Worm (Caenorhabditis elegans) whole organism, L4 larva: ENCODE results near the gene spig-4.

Experiments
- D1046.2 ChIP-seq: fragments of 200-800 bp; sonication (Bioruptor generic); IDR thresholded peaks from 2 replicates; pipeline ENCODE4 v1.3.6; 2022; ENCODE audit warnings: missing genetic modification characterization, missing compliant biosample characterization
- F49E8.2 ChIP-seq: sonication (generic microtip); optimal IDR thresholded peaks from 2 replicates; lab custom pipeline; 2016; ENCODE audit warnings: missing compliant biosample characterization, mild to moderate bottlenecking, missing genetic modification characterization, borderline replicate concordance
- T20F7.1 ChIP-seq: fragments of 200-800 bp; sonication (Bioruptor generic); optimal IDR thresholded peaks from 2 replicates; lab custom pipeline; 2018; ENCODE audit warnings: mild to moderate bottlenecking, missing genetic modification characterization, missing compliant biosample characterization
- T26A8.4 ChIP-seq: fragments of 200-800 bp; sonication (Bioruptor generic); IDR thresholded peaks from 2 replicates; pipeline ENCODE4 v1.3.6; 2022; ENCODE audit warnings: missing genetic modification characterization, missing compliant biosample characterization
- Y48G9A.11 ChIP-seq: fragments of 200-800 bp; sonication (Bioruptor generic); IDR thresholded peaks from 2 replicates; pipeline ENCODE4 v1.3.6; 2022; ENCODE audit warnings: missing genetic modification reagents, missing genetic modification characterization, missing compliant biosample characterization
- Y5F2A.4 ChIP-seq: fragments of 200-800 bp; sonication (Bioruptor generic); optimal IDR thresholded peaks from 2 replicates; lab custom pipeline; 2018; ENCODE audit warnings: mild to moderate bottlenecking, missing genetic modification characterization, missing compliant biosample characterization
- aly-2 ChIP-seq: sonication (generic microtip); optimal IDR thresholded peaks from 2 replicates; lab custom pipeline; 2018; ENCODE audit warnings: missing biosample characterization, missing genetic modification characterization
- ama-1 ChIP-seq: fragments of 150-350 bp; optimal IDR thresholded peaks from 2 replicates; lab custom pipeline; 2014; ENCODE audit warnings: inconsistent platforms, mixed read lengths
- arid-1 ChIP-seq: fragments of 200-800 bp; sonication (Bioruptor generic); conservative IDR thresholded peaks from 2 replicates; pipeline ENCODE4 v1.3.6; 2022; ENCODE audit warnings: missing genetic modification reagents, missing genetic modification characterization, missing compliant biosample characterization
- attf-4 ChIP-seq: sonication (generic microtip); optimal IDR thresholded peaks from 3 replicates; lab custom pipeline; 2017; ENCODE audit warnings: missing biosample characterization, missing genetic modification characterization
- ceh-20 ChIP-seq: fragments of 200-800 bp; sonication (Bioruptor generic); IDR thresholded peaks from 2 replicates; pipeline ENCODE4 v1.3.6; 2022; ENCODE audit warnings: missing genetic modification reagents, missing genetic modification characterization, missing compliant biosample characterization
- ceh-28 ChIP-seq: fragments of 150-350 bp; optimal IDR thresholded peaks from 2 replicates; lab custom pipeline; 2014; ENCODE audit warnings: missing biosample characterization, missing genetic modification reagents, missing genetic modification characterization
- ceh-62 ChIP-seq: sonication (generic microtip); optimal IDR thresholded peaks from 2 replicates; lab custom pipeline; 2017; ENCODE audit warnings: missing biosample characterization, missing genetic modification characterization
- ces-1 ChIP-seq: fragments of 150-350 bp; sonication (generic microtip); optimal IDR thresholded peaks from 4 replicates; lab custom pipeline; 2014; ENCODE audit warnings: missing biosample characterization, missing genetic modification reagents, missing genetic modification characterization
- ctbp-1 ChIP-seq: fragments of 200-800 bp; sonication (Bioruptor generic); IDR thresholded peaks from 2 replicates; pipeline ENCODE4 v1.3.6; 2022; ENCODE audit warnings: missing genetic modification reagents, missing genetic modification characterization, missing compliant biosample characterization
- daf-12 ChIP-seq: fragments of 150-350 bp; optimal IDR thresholded peaks from 2 replicates; lab custom pipeline; 2014; ENCODE audit warnings: missing biosample characterization, missing genetic modification reagents, missing genetic modification characterization
- daf-16 ChIP-seq, 3 experiments: sonication (generic microtip); optimal IDR thresholded peaks; 2 replicates each; lab custom pipeline; 2016 to 2017; ENCODE audit warnings: missing genetic modification characterization in 3 of 3, missing genetic modification reagents in 3 of 3, mild to moderate bottlenecking in 2 of 3, missing compliant biosample characterization in 2 of 3, missing biosample characterization in 1 of 3, moderate library complexity in 1 of 3
- daf-19 ChIP-seq: fragments of 200-800 bp; sonication (Bioruptor generic); conservative IDR thresholded peaks from 2 replicates; pipeline ENCODE4 v1.3.6; 2022; ENCODE audit warnings: missing genetic modification characterization, missing compliant biosample characterization
- daf-8 ChIP-seq: fragments of 200-800 bp; sonication (Bioruptor generic); IDR thresholded peaks from 2 replicates; pipeline ENCODE4 v1.3.6; 2022; ENCODE audit warnings: missing genetic modification characterization, missing compliant biosample characterization
- egl-27 ChIP-seq: sonication (generic microtip); optimal IDR thresholded peaks from 3 replicates; lab custom pipeline; 2017; ENCODE audit warnings: missing biosample characterization, missing genetic modification reagents, missing genetic modification characterization
- egl-43 ChIP-seq: fragments of 200-800 bp; sonication (Bioruptor generic); IDR thresholded peaks from 2 replicates; pipeline ENCODE4 v1.3.6; 2022; ENCODE audit warnings: missing genetic modification reagents, missing genetic modification characterization, missing compliant biosample characterization
- fos-1 ChIP-seq: fragments of 150-350 bp; optimal IDR thresholded peaks from 2 replicates; lab custom pipeline; 2014; ENCODE audit warnings: missing biosample characterization, missing genetic modification characterization
- lim-7 ChIP-seq: fragments of 200-800 bp; sonication (Bioruptor generic); IDR thresholded peaks from 2 replicates; pipeline ENCODE4 v1.3.6; 2022; ENCODE audit warnings: missing genetic modification characterization, missing compliant biosample characterization
- lin-1 ChIP-seq: fragments of 200-800 bp; sonication (Bioruptor generic); IDR thresholded peaks from 2 replicates; pipeline ENCODE4 v1.3.6; 2022; ENCODE audit warnings: missing genetic modification reagents, missing genetic modification characterization, missing compliant biosample characterization
- lin-13 ChIP-seq: fragments of 150-350 bp; optimal IDR thresholded peaks from 2 replicates; lab custom pipeline; 2014; ENCODE audit warnings: missing biosample characterization, missing genetic modification reagents, missing genetic modification characterization
- lin-29 ChIP-seq: fragments of 200-800 bp; sonication (Bioruptor generic); IDR thresholded peaks from 2 replicates; pipeline ENCODE4 v1.3.6; 2022; ENCODE audit warnings: missing genetic modification reagents, missing genetic modification characterization, missing compliant biosample characterization
- lin-38 ChIP-seq: fragments of 200-800 bp; sonication (Bioruptor generic); IDR thresholded peaks from 2 replicates; pipeline ENCODE4 v1.3.6; 2022; ENCODE audit warnings: missing genetic modification reagents, missing genetic modification characterization, missing compliant biosample characterization
- mep-1 ChIP-seq: fragments of 150-350 bp; sonication (generic microtip); optimal IDR thresholded peaks from 3 replicates; lab custom pipeline; 2014; ENCODE audit warnings: missing biosample characterization, missing genetic modification characterization
- mxl-3 ChIP-seq: fragments of 200-800 bp; sonication (Bioruptor generic); optimal IDR thresholded peaks from 2 replicates; lab custom pipeline; 2018; ENCODE audit warnings: mild to moderate bottlenecking, missing genetic modification characterization, missing compliant biosample characterization
- nhr-111 ChIP-seq: fragments of 200-800 bp; sonication (Bioruptor generic); optimal IDR thresholded peaks from 2 replicates; lab custom pipeline; 2018; ENCODE audit warnings: mild to moderate bottlenecking, missing genetic modification characterization, missing compliant biosample characterization
- nhr-28 ChIP-seq: fragments of 150-350 bp; optimal IDR thresholded peaks from 2 replicates; lab custom pipeline; 2014; ENCODE audit warnings: missing biosample characterization, missing genetic modification characterization
- nhr-41 ChIP-seq: fragments of 200-800 bp; sonication (Bioruptor generic); IDR thresholded peaks from 2 replicates; pipeline ENCODE4 v1.3.6; 2022; ENCODE audit warnings: missing genetic modification reagents, missing genetic modification characterization, missing compliant biosample characterization
- nhr-48 ChIP-seq: sonication (generic microtip); optimal IDR thresholded peaks from 2 replicates; lab custom pipeline; 2016; ENCODE audit warnings: mild to moderate bottlenecking, missing genetic modification characterization, missing compliant biosample characterization
- nhr-6 ChIP-seq: fragments of 150-350 bp; optimal IDR thresholded peaks from 2 replicates; lab custom pipeline; 2014; ENCODE audit warnings: missing biosample characterization, missing genetic modification characterization
- nhr-77 ChIP-seq: fragments of 150-350 bp; optimal IDR thresholded peaks from 2 replicates; lab custom pipeline; 2014; ENCODE audit warnings: missing biosample characterization, missing genetic modification characterization
- pqm-1 ChIP-seq: sonication (generic microtip); optimal IDR thresholded peaks from 2 replicates; lab custom pipeline; 2017; ENCODE audit warnings: missing biosample characterization, missing genetic modification characterization
- rbr-2 ChIP-seq: sonication (generic microtip); optimal IDR thresholded peaks from 2 replicates; lab custom pipeline; 2016; ENCODE audit warnings: missing genotype, missing genetic modification characterization, missing compliant biosample characterization
- sdz-12 ChIP-seq: fragments of 200-800 bp; sonication (Bioruptor generic); optimal IDR thresholded peaks from 2 replicates; lab custom pipeline; 2018; ENCODE audit warnings: mild to moderate bottlenecking, missing genetic modification characterization, missing compliant biosample characterization
- snpc-1.2 ChIP-seq: fragments of 200-800 bp; sonication (Bioruptor generic); IDR thresholded peaks from 2 replicates; pipeline ENCODE4 v1.3.6; 2022; ENCODE audit warnings: missing genetic modification reagents, missing genetic modification characterization, missing compliant biosample characterization
- snpc-4 ChIP-seq: fragments of 150-350 bp; optimal IDR thresholded peaks from 2 replicates; lab custom pipeline; 2014; ENCODE audit warnings: missing biosample characterization, missing genetic modification characterization
- unc-130 ChIP-seq: sonication (generic microtip); optimal IDR thresholded peaks from 2 replicates; lab custom pipeline; 2016; ENCODE audit warnings: missing genetic modification reagents, missing genetic modification characterization, missing compliant biosample characterization
- unc-62 ChIP-seq, 3 experiments: fragments of 150-350 bp in 1 of 3; sonication (generic microtip); optimal IDR thresholded peaks in 2 of 3; peaks in 1 of 3; 1 replicate in 1 of 3; 2 replicates in 2 of 3; lab custom pipeline; 2014 to 2017; ENCODE audit warnings: missing biosample characterization in 3 of 3, missing genetic modification characterization in 3 of 3, missing genetic modification reagents in 3 of 3, missing genotype in 1 of 3
- zip-11 ChIP-seq: fragments of 200-800 bp; sonication (Bioruptor generic); IDR thresholded peaks from 2 replicates; pipeline ENCODE4 v1.3.6; 2022; ENCODE audit warnings: missing genetic modification characterization, missing compliant biosample characterization
- zip-2 ChIP-seq: fragments of 150-350 bp; optimal IDR thresholded peaks from 2 replicates; lab custom pipeline; 2014; ENCODE audit warnings: missing biosample characterization, missing genetic modification characterization
- ztf-11 ChIP-seq: fragments of 150-350 bp; optimal IDR thresholded peaks from 2 replicates; lab custom pipeline; 2014; ENCODE audit warnings: missing biosample characterization, missing genetic modification characterization

Gene spig-4

ce11 chrV:14268616-14269015 is 38.1 kb downstream of the spig-4 start, which contains the start of gene F40G12.4:
TSS of gene F40G12.4 (minus strand) at chrV:14268716.
- no peak for TF ChIP-seq unc-62 (GFP tag; optimal IDR thresholded peaks at IDR 0.05 in 1 of 2; lab: Kevin White, UChicago)
- no peak for TF ChIP-seq unc-62 (tag; optimal IDR thresholded peaks at IDR 0.05; lab: Kevin White, UChicago)
- no peak for TF ChIP-seq T20F7.1 (GFP tag; lab: Kevin White, UChicago)
- TF ChIP-seq ama-1: no peak
- no peak for TF ChIP-seq mep-1
- TF ChIP-seq F49E8.2 (tag; lab: Kevin White, UChicago): no peak
- TF ChIP-seq Y5F2A.4 (GFP tag; lab: Kevin White, UChicago): no peak
- TF ChIP-seq unc-130 (GFP tag; lab: Kevin White, UChicago): no peak
- TF ChIP-seq daf-12 (tag; lab: Kevin White, UChicago): no peak
- no peak for TF ChIP-seq fos-1 (tag; lab: Kevin White, UChicago)
- TF ChIP-seq zip-2 (tag; lab: Kevin White, UChicago): no peak
- no peak for TF ChIP-seq rbr-2 (tag; lab: Kevin White, UChicago)
- TF ChIP-seq sdz-12 (GFP tag; lab: Kevin White, UChicago): no peak
- TF ChIP-seq lin-1 (GFP tag; lab: Robert Waterston, UW): no peak
- no peak for TF ChIP-seq lin-13 (GFP tag; lab: Kevin White, UChicago)
- no peak for TF ChIP-seq nhr-77 (tag; lab: Kevin White, UChicago)
- TF ChIP-seq nhr-48 (tag; lab: Kevin White, UChicago): no peak
- TF ChIP-seq daf-16 (GFP tag; optimal IDR thresholded peaks at IDR 0.05; lab: Kevin White, UChicago): no peak
- TF ChIP-seq daf-16 (tag; optimal IDR thresholded peaks at IDR 0.05; lab: Kevin White, UChicago): no peak
- no peak for TF ChIP-seq pqm-1 (tag; lab: Kevin White, UChicago)

- TF ChIP-seq arid-1: 0 out of 2 replicates have a peak, but pooled peaks have one; percentile 9
- peak; percentile 28 for TF ChIP-seq F49E8.2 (tag; lab: Kevin White, UChicago)
- peak; percentile 74; the same call in 1 of the 2 replicates for TF ChIP-seq Y48G9A.11 (GFP tag; lab: Robert Waterston, UW)
- TF ChIP-seq lin-13 (GFP tag; lab: Kevin White, UChicago): no peak
- TF ChIP-seq mep-1: no peak
- peak; percentile 82 for TF ChIP-seq snpc-1.2 (GFP tag; lab: Robert Waterston, UW)
Measured at ce11 chrV:14267326-14267942, 39.2 kb downstream of the spig-4 start.

ce11 chrV:14260831-14261230 is 45.8 kb downstream of the spig-4 start, which contains the start of gene F40G12.2:
TSS of gene F40G12.2 (minus strand) at chrV:14260931.
- TF ChIP-seq lin-38 (no peak), mxl-3 (GFP tag; lab: Kevin White, UChicago) (no peak), zip-2 (tag; lab: Kevin White, UChicago) (no peak), fos-1 (tag; lab: Kevin White, UChicago) (no peak), T26A8.4 (GFP tag; lab: Robert Waterston, UW) (no peak), ces-1 (no peak), T20F7.1 (GFP tag; lab: Kevin White, UChicago) (no peak), snpc-4 (tag; lab: Kevin White, UChicago) (no peak), ceh-28 (tag; lab: Kevin White, UChicago) (no peak), nhr-28 (tag; lab: Kevin White, UChicago) (no peak), egl-27 (tag; lab: Kevin White, UChicago) (no peak), D1046.2 (GFP tag; lab: Robert Waterston, UW) (no peak)

- TF ChIP-seq nhr-6 (tag; lab: Kevin White, UChicago) (no peak), lim-7 (GFP tag; lab: Robert Waterston, UW) (no peak), ceh-20 (no peak), nhr-41 (GFP tag; lab: Robert Waterston, UW) (no peak), attf-4 (no peak), ceh-62 (tag; lab: Kevin White, UChicago) (no peak), ctbp-1 (no peak), aly-2 (no peak), daf-8 (no peak), lin-29 (no peak), daf-19 (GFP tag; lab: Robert Waterston, UW) (no peak), T20F7.1 (GFP tag; lab: Kevin White, UChicago) (no peak), nhr-111 (GFP tag; lab: Kevin White, UChicago) (no peak), zip-11 (GFP tag; lab: Robert Waterston, UW) (no peak), ztf-11 (tag; lab: Kevin White, UChicago) (no peak), egl-43 (no peak)
- TF ChIP-seq, all 104 proteins: peak for 0
Measured at ce11 chrV:14256813-14257212, 49.9 kb downstream of the spig-4 start, which contains the start of gene sre-8. TSS of gene sre-8 (plus strand) at chrV:14257113.
